Worm (Caenorhabditis elegans) whole organism, young adult: ENCODE data around the gene Y75B12A.2.

Source experiments
- C17E4.6 ChIP-seq: fragments of 200-800 bp; sonication (Bioruptor generic); IDR thresholded peaks from 2 replicates; pipeline ENCODE4 v1.3.6; 2022; ENCODE audit warnings: missing genetic modification reagents, missing genetic modification characterization, missing compliant biosample characterization
- F23B12.7 ChIP-seq: sonication (generic microtip); optimal IDR thresholded peaks from 2 replicates; lab custom pipeline; 2017; ENCODE audit warnings: missing genetic modification characterization, mild to moderate bottlenecking, missing compliant biosample characterization, antibody characterized with exemption, moderate library complexity; ENCODE audit not compliant: insufficient read depth
- F49E8.2 ChIP-seq: sonication (generic microtip); optimal IDR thresholded peaks from 3 replicates; lab custom pipeline; 2017; ENCODE audit warnings: missing genetic modification characterization, mild to moderate bottlenecking, missing compliant biosample characterization, antibody characterized with exemption, moderate library complexity; ENCODE audit not compliant: insufficient read depth
- Y53G8AR.9 ChIP-seq: fragments of 200-800 bp; sonication (Bioruptor generic); conservative IDR thresholded peaks from 2 replicates; pipeline ENCODE4 v1.3.6; 2022; ENCODE audit warnings: missing genetic modification reagents, missing genetic modification characterization, missing compliant biosample characterization
- ama-1 ChIP-seq, 3 experiments: fragments of 150-350 bp in 1 of 3; sonication (generic microtip) in 2 of 3; optimal IDR thresholded peaks; 2 replicates each; lab custom pipeline; 2014 to 2018; ENCODE audit warnings: missing biosample characterization in 2 of 3, missing genetic modification characterization in 2 of 3, missing genetic modification reagents in 2 of 3
- athp-1 ChIP-seq: sonication (generic microtip); optimal IDR thresholded peaks from 2 replicates; lab custom pipeline; 2017; ENCODE audit warnings: mild to moderate bottlenecking, missing genetic modification characterization, missing compliant biosample characterization
- attf-6 ChIP-seq: fragments of 200-800 bp; sonication (Bioruptor generic); IDR thresholded peaks from 2 replicates; pipeline ENCODE4 v1.3.6; 2022; ENCODE audit warnings: missing genetic modification reagents, missing genetic modification characterization, missing compliant biosample characterization
- dpl-1 ChIP-seq: fragments of 150-350 bp; optimal IDR thresholded peaks from 2 replicates; lab custom pipeline; 2014; ENCODE audit warnings: missing biosample characterization, missing genetic modification reagents, missing genetic modification characterization
- ets-4 ChIP-seq: fragments of 200-800 bp; sonication (Bioruptor generic); optimal IDR thresholded peaks from 2 replicates; lab custom pipeline; 2018; ENCODE audit warnings: mild to moderate bottlenecking, missing genetic modification characterization, missing compliant biosample characterization
- mcd-1 ChIP-seq: fragments of 200-800 bp; sonication (Bioruptor generic); IDR thresholded peaks from 2 replicates; pipeline ENCODE4 v1.3.6; 2022; ENCODE audit warnings: missing genetic modification reagents, missing genetic modification characterization, missing compliant biosample characterization
- nhr-27 ChIP-seq: fragments of 200-800 bp; sonication (Bioruptor generic); optimal IDR thresholded peaks from 2 replicates; lab custom pipeline; 2018; ENCODE audit warnings: mild to moderate bottlenecking, missing genetic modification characterization, moderate library complexity, missing compliant biosample characterization
- pha-4 ChIP-seq: fragments of 150-350 bp; sonication (generic microtip); optimal IDR thresholded peaks from 2 replicates; lab custom pipeline; 2014; ENCODE audit warnings: missing biosample characterization, missing genetic modification reagents, missing genetic modification characterization

- peak; percentile 24 for TF ChIP-seq F49E8.2 (tag; lab: Kevin White, UChicago)
- peak; percentile 76; the same call in 1 of the 2 replicates for TF ChIP-seq Y53G8AR.9 (GFP tag; lab: Robert Waterston, UW)
- TF ChIP-seq F23B12.7 (tag; lab: Kevin White, UChicago) = peak; percentile 84
- no peak for TF ChIP-seq ets-4 (GFP tag; lab: Kevin White, UChicago)
- TF ChIP-seq pha-4 = no peak
- peak; percentile 98 for TF ChIP-seq mcd-1 (GFP tag; lab: Robert Waterston, UW)
- peak; percentile 48; the same call in 1 of the 2 replicates for TF ChIP-seq C17E4.6 (GFP tag; lab: Robert Waterston, UW)
- no peak for TF ChIP-seq attf-6 (GFP tag; lab: Robert Waterston, UW)
- TF ChIP-seq ama-1 (optimal IDR thresholded peaks at IDR 0.05; lab: Kevin White, UChicago) = no peak
- no peak for TF ChIP-seq ama-1 (GFP tag; optimal IDR thresholded peaks at IDR 0.05; lab: Kevin White, UChicago)
- TF ChIP-seq dpl-1 (GFP tag; lab: Kevin White, UChicago) = no peak
- no peak for TF ChIP-seq nhr-27 (tag; lab: Kevin White, UChicago)
- peak; percentile 86 for TF ChIP-seq athp-1 (tag; lab: Kevin White, UChicago)
Measured at ce11 chrV:15085335-15085800, 24.0 kb upstream of the Y75B12A.2 start, which contains the start of the genes ahsa-1 and C01G10.7.
